Worm (Caenorhabditis elegans): ENCODE results near the gene fbxa-74.

DNA sequence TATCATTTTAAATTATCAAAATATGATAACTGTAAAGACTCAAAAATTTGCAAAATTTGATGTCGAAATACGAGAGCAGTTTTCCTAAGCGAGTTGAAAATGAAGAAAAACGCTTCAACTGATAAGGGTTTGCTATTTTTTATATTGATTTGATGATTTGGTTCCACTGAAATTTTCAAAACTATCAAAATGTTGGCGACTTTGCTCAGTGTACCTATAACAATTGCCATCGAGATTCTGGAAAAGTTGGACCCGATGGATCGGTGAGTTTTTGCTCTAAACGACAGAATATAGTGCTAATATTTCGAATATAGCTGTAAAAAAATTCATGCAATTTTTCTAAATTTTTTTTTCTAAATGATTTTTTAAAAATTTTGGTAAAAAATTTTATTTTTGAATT lies 7.0 kb upstream of the fbxa-74 start, which contains the start of the genes fbxa-13 and Y22D7AR.2:
- TF ChIP-seq ztf-29 (GFP tag; IDR thresholded peaks at IDR 0.05) (no peak), ref-1 (GFP tag; conservative IDR thresholded peaks at IDR 0.05) (no peak), flt-1 (GFP tag; IDR thresholded peaks at IDR 0.05) (no peak), med-1 (GFP tag; optimal IDR thresholded peaks at IDR 0.05; ENCODE audit: insufficient read depth) (no peak), ztf-23 (GFP tag; IDR thresholded peaks at IDR 0.05) (no peak), tab-1 (GFP tag; IDR thresholded peaks at IDR 0.05) (no peak)

All from whole organism, midembryonic.